Fruit fly (Drosophila melanogaster): ENCODE data around the gene CG11964.

CG11964 gene

dm6 chr3R:8954515-8955358 is 9.9 kb upstream of the CG11964 start (continued):
- TF ChIP-seq wor (GFP tag; IDR thresholded peaks at IDR 0.05), result peak; percentile 41; the same call in 1 of the 2 replicates
- TF ChIP-seq CG30431 (GFP tag; optimal IDR thresholded peaks at IDR 0.05), result no peak
- peak; percentile 88 for TF ChIP-seq CG31441 (GFP tag; IDR thresholded peaks at IDR 0.05)
- no peak for TF ChIP-seq BEAF-32 (GFP tag; optimal IDR thresholded peaks at IDR 0.05)
- TF ChIP-seq croc (GFP tag; conservative IDR thresholded peaks at IDR 0.05), result peak; percentile 39
- TF ChIP-seq D19A (tag; optimal IDR thresholded peaks at IDR 0.05), result peak; percentile 81
- TF ChIP-seq CG7839 (tag; optimal IDR thresholded peaks at IDR 0.05), result peak; percentile 75
- TF ChIP-seq CG13775 (GFP tag; optimal IDR thresholded peaks at IDR 0.05), result no peak
- no peak for TF ChIP-seq pum (GFP tag; optimal IDR thresholded peaks at IDR 0.05)
- no peak for TF ChIP-seq HHEX (GFP tag; optimal IDR thresholded peaks at IDR 0.05)
- no peak for TF ChIP-seq sug (tag; optimal IDR thresholded peaks at IDR 0.05)
- no peak for TF ChIP-seq gfzf (GFP tag; optimal IDR thresholded peaks at IDR 0.05)
- peak; percentile 12 for TF ChIP-seq tin (GFP tag; optimal IDR thresholded peaks at IDR 0.05)
- no peak for TF ChIP-seq Dad (GFP tag; optimal IDR thresholded peaks at IDR 0.05)
- TF ChIP-seq fd102C (GFP tag; optimal IDR thresholded peaks at IDR 0.05), result no peak
- no peak for TF ChIP-seq Fer1 (GFP tag; optimal IDR thresholded peaks at IDR 0.05)
- TF ChIP-seq lmd (GFP tag; IDR thresholded peaks at IDR 0.05), result no peak; the same call in 1 of the 2 replicates
- no peak for TF ChIP-seq CG12071 (GFP tag; optimal IDR thresholded peaks at IDR 0.05)
- peak; percentile 12 for TF ChIP-seq CG9727 (GFP tag; optimal IDR thresholded peaks at IDR 0.05)
- TF ChIP-seq CG10654 (GFP tag; optimal IDR thresholded peaks at IDR 0.05), result peak; percentile 36
- no peak for TF ChIP-seq Max (GFP tag; optimal IDR thresholded peaks at IDR 0.05)
- peak; percentile 79 for TF ChIP-seq Sox100B (GFP tag; optimal IDR thresholded peaks at IDR 0.05)
- TF ChIP-seq danr (GFP tag; IDR thresholded peaks at IDR 0.05), result no peak
- peak; percentile 33 for TF ChIP-seq Xbp1 (GFP tag; optimal IDR thresholded peaks at IDR 0.05)
- TF ChIP-seq CG11093 (GFP tag; IDR thresholded peaks at IDR 0.05), result no peak
- TF ChIP-seq CG1602 (GFP tag; optimal IDR thresholded peaks at IDR 0.05), result peak; percentile 36
- no peak for TF ChIP-seq CG10959 (GFP tag; IDR thresholded peaks at IDR 0.05)
- TF ChIP-seq Nf-YA (GFP tag; IDR thresholded peaks at IDR 0.05), result no peak
- TF ChIP-seq Rx (GFP tag; IDR thresholded peaks at IDR 0.05), result no peak
- TF ChIP-seq CTCF (GFP tag; optimal IDR thresholded peaks at IDR 0.05), result no peak
- TF ChIP-seq CG2712 (tag; optimal IDR thresholded peaks at IDR 0.05), result peak; percentile 89
- peak; percentile 30 for TF ChIP-seq Six4 (GFP tag; optimal IDR thresholded peaks at IDR 0.05)
- peak; percentile 63; the same call in 1 of the 2 replicates for TF ChIP-seq Ptx1 (GFP tag; IDR thresholded peaks at IDR 0.05)
- TF ChIP-seq Fer3 (tag; optimal IDR thresholded peaks at IDR 0.05), result peak; percentile 4
- TF ChIP-seq CG6254 (GFP tag; optimal IDR thresholded peaks at IDR 0.05), result peak; percentile 32
- peak; percentile 73 for TF ChIP-seq CG12769 (tag; optimal IDR thresholded peaks at IDR 0.05)
- peak; percentile 87 for TF ChIP-seq CG17361 (GFP tag; IDR thresholded peaks at IDR 0.05)
- peak in 1 of 2 experiments; percentile 48 for TF ChIP-seq eve (GFP tag; optimal IDR thresholded peaks at IDR 0.05)
- TF ChIP-seq lola (GFP tag; optimal IDR thresholded peaks at IDR 0.05), result peak in 1 of 3 experiments; percentile 80
- TF ChIP-seq Med (GFP tag), result no peak
- TF ChIP-seq row (GFP tag; IDR thresholded peaks at IDR 0.05), result peak; percentile 37; the same call in 1 of the 3 replicates
- no peak for TF ChIP-seq CG9876 (GFP tag; optimal IDR thresholded peaks at IDR 0.05)
- TF ChIP-seq tap (tag; optimal IDR thresholded peaks at IDR 0.05), result peak; percentile 75
- TF ChIP-seq CG17359 (tag; optimal IDR thresholded peaks at IDR 0.05), result peak; percentile 79
- TF ChIP-seq esg (GFP tag; conservative IDR thresholded peaks at IDR 0.05), result peak; percentile 29; the same call in 1 of the 2 replicates
- no peak for TF ChIP-seq CG2889 (GFP tag; IDR thresholded peaks at IDR 0.05)
- peak; percentile 66 for TF ChIP-seq CG1529 (GFP tag; optimal IDR thresholded peaks at IDR 0.05)
- peak; percentile 25 for TF ChIP-seq salm (tag; optimal IDR thresholded peaks at IDR 0.05)
- peak; percentile 24 for TF ChIP-seq CG30020 (tag; optimal IDR thresholded peaks at IDR 0.05)
- TF ChIP-seq ranshi (GFP tag; IDR thresholded peaks at IDR 0.05), result no peak

Measured in whole organism, embryonic.